Worm (Caenorhabditis elegans) whole organism, L4/young adult: ENCODE measurements around the gene str-113.

ENCODE experiments used
- W03F9.2 ChIP-seq: fragments of 150-350 bp; optimal IDR thresholded peaks from 2 replicates; lab custom pipeline; 2014; ENCODE audit warnings: missing biosample characterization, missing genetic modification characterization
- him-1 ChIP-seq: sonication (generic microtip); optimal IDR thresholded peaks from 2 replicates; lab custom pipeline; 2016; ENCODE audit warnings: missing genotype, missing genetic modification reagents, missing genetic modification characterization, missing compliant biosample characterization

- TF ChIP-seq him-1 (tag; lab: Kevin White, UChicago) (no peak), W03F9.2 (tag; lab: Kevin White, UChicago) (no peak)
Observed at ce11 chrV:3706893-3707292, 40.1 kb upstream of the str-113 start.
